Worm (Caenorhabditis elegans) whole organism, L4 larva: ENCODE results near the gene ccd-5.

Experiments used
- D1046.2 ChIP-seq: fragments of 200-800 bp; sonication (Bioruptor generic); IDR thresholded peaks from 2 replicates; pipeline ENCODE4 v1.3.6; 2022; ENCODE audit warnings: missing genetic modification characterization, missing compliant biosample characterization
- T26A8.4 ChIP-seq: fragments of 200-800 bp; sonication (Bioruptor generic); IDR thresholded peaks from 2 replicates; pipeline ENCODE4 v1.3.6; 2022; ENCODE audit warnings: missing genetic modification characterization, missing compliant biosample characterization
- Y75B8A.6 ChIP-seq: fragments of 200-800 bp; sonication (Bioruptor generic); IDR thresholded peaks from 2 replicates; pipeline ENCODE4 v1.3.6; 2022; ENCODE audit warnings: missing genetic modification reagents, missing genetic modification characterization, missing compliant biosample characterization
- ama-1 ChIP-seq: fragments of 150-350 bp; optimal IDR thresholded peaks from 2 replicates; lab custom pipeline; 2014; ENCODE audit warnings: inconsistent platforms, mixed read lengths
- ceh-82 ChIP-seq: sonication (generic microtip); optimal IDR thresholded peaks from 2 replicates; lab custom pipeline; 2017; ENCODE audit warnings: missing biosample characterization, missing genetic modification characterization
- fkh-10 ChIP-seq: fragments of 150-350 bp; optimal IDR thresholded peaks from 2 replicates; lab custom pipeline; 2014; ENCODE audit warnings: missing biosample characterization, missing genetic modification reagents, missing genetic modification characterization
- hlh-11 ChIP-seq: fragments of 200-800 bp; sonication (Bioruptor generic); optimal IDR thresholded peaks from 2 replicates; lab custom pipeline; 2018; ENCODE audit warnings: mild to moderate bottlenecking, missing genetic modification characterization, missing compliant biosample characterization
- lin-39 ChIP-seq: fragments of 150-350 bp; optimal IDR thresholded peaks from 2 replicates; lab custom pipeline; 2014; ENCODE audit warnings: missing biosample characterization, missing genetic modification reagents, missing genetic modification characterization
- lsy-2 ChIP-seq, 2 experiments: fragments of 150-350 bp in 1 of 2; sonication (generic microtip) in 1 of 2; optimal IDR thresholded peaks; 2 replicates each; lab custom pipeline; 2014 to 2017; ENCODE audit warnings: missing biosample characterization in 2 of 2, missing genetic modification characterization in 2 of 2
- nhr-237 ChIP-seq: sonication (generic microtip); optimal IDR thresholded peaks from 2 replicates; lab custom pipeline; 2017; ENCODE audit warnings: missing biosample characterization, missing genetic modification characterization
- snpc-4 ChIP-seq: fragments of 150-350 bp; optimal IDR thresholded peaks from 2 replicates; lab custom pipeline; 2014; ENCODE audit warnings: missing biosample characterization, missing genetic modification characterization
- unc-39 ChIP-seq: sonication (generic microtip); optimal IDR thresholded peaks from 2 replicates; lab custom pipeline; 2017; ENCODE audit warnings: missing biosample characterization, missing genetic modification characterization

DNA sequence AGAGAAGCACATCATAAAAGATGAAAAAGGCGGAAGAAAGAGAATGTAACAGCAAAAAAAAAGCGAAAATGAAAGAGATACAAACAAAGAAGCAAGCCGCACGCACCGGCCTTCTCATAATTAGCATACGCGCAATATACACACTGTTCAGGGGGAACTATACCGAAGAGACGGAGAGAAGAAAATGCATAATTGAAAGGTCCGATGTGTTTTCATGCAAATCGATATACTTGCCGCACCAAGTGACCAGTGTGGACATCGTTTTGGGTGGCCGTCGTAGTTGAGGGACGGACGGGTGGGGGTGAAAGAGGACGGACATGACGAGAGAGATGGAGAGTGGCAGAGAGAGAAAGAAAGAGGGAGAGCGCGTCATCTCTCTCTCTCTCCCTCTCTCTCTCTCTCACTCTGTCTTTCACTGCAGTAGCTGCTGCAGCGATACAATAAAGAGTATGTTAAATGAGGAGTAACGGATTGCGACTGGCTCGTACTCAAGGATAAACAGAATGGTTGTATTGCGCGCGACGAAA is 36.1 kb downstream of the ccd-5 start:
- no peak for TF ChIP-seq ama-1 (lab: Kevin White, UChicago)
- no peak for TF ChIP-seq T26A8.4 (GFP tag; lab: Robert Waterston, UW)
- peak; percentile 75 for TF ChIP-seq hlh-11
- TF ChIP-seq nhr-237 (tag; lab: Kevin White, UChicago) = no peak
- no peak for TF ChIP-seq snpc-4 (tag; lab: Kevin White, UChicago)
- no peak for TF ChIP-seq unc-39 (tag; lab: Kevin White, UChicago)
- peak; percentile 72 to 78 for TF ChIP-seq lsy-2 (tag; optimal IDR thresholded peaks at IDR 0.05; lab: Kevin White, UChicago)
- no peak for TF ChIP-seq ceh-82 (tag; lab: Kevin White, UChicago)
- TF ChIP-seq Y75B8A.6 (GFP tag; lab: Robert Waterston, UW) = no peak
- TF ChIP-seq D1046.2 = no peak
- TF ChIP-seq fkh-10 = peak; percentile 92
- no peak for TF ChIP-seq lin-39 (tag; lab: Kevin White, UChicago)
